Worm (Caenorhabditis elegans) whole organism, L1 larva: ENCODE data around the gene K08B12.1.

Source experiments
- C34B4.2 ChIP-seq: sonication (generic microtip); optimal IDR thresholded peaks from 2 replicates; lab custom pipeline; 2017; ENCODE audit warnings: mild to moderate bottlenecking, missing genetic modification characterization, missing compliant biosample characterization
- Y116A8C.19 ChIP-seq: sonication (generic microtip); optimal IDR thresholded peaks from 2 replicates; lab custom pipeline; 2016; ENCODE audit warnings: missing compliant biosample characterization, missing genetic modification characterization, borderline replicate concordance
- aly-2 ChIP-seq: fragments of 150-350 bp; optimal IDR thresholded peaks from 2 replicates; lab custom pipeline; 2014; ENCODE audit warnings: missing biosample characterization, missing genetic modification characterization
- ceh-63 ChIP-seq: fragments of 200-800 bp; sonication (Bioruptor generic); optimal IDR thresholded peaks from 2 replicates; lab custom pipeline; 2018; ENCODE audit warnings: mild to moderate bottlenecking, missing genetic modification characterization, missing compliant biosample characterization
- ceh-82 ChIP-seq, 3 experiments: fragments of 150-350 bp in 1 of 3; sonication (generic microtip) in 2 of 3; optimal IDR thresholded peaks; 2 replicates each; lab custom pipeline; 2014 to 2017; ENCODE audit warnings: missing biosample characterization in 3 of 3, missing genetic modification characterization in 3 of 3
- ceh-90 ChIP-seq: sonication (generic microtip); optimal IDR thresholded peaks from 2 replicates; lab custom pipeline; 2016; ENCODE audit warnings: missing genetic modification characterization, missing compliant biosample characterization
- ces-1 ChIP-seq: fragments of 150-350 bp; optimal IDR thresholded peaks from 2 replicates; lab custom pipeline; 2014; ENCODE audit warnings: missing biosample characterization, missing genetic modification reagents, missing genetic modification characterization
- efl-1 ChIP-seq, 4 experiments: fragments of 150-350 bp; optimal IDR thresholded peaks in 3 of 4; peaks in 1 of 4; 1 replicate in 1 of 4; 2 replicates in 3 of 4; lab custom pipeline; 2014; ENCODE audit warnings: missing biosample characterization in 2 of 4, missing genetic modification characterization in 2 of 4, missing genetic modification reagents in 2 of 4
- egl-13 ChIP-seq: sonication (generic microtip); optimal IDR thresholded peaks from 2 replicates; lab custom pipeline; 2016; ENCODE audit warnings: missing genotype, missing genetic modification reagents, missing genetic modification characterization, missing compliant biosample characterization
- elt-3 ChIP-seq, 6 experiments: fragments of 150-350 bp in 1 of 6; sonication (generic microtip); optimal IDR thresholded peaks; 2 replicates each; lab custom pipeline; 2017 to 2018; ENCODE audit warnings: missing biosample characterization in 6 of 6, missing genetic modification characterization in 6 of 6, inconsistent platforms in 1 of 6
- ets-5 ChIP-seq: fragments of 200-800 bp; sonication (Bioruptor generic); IDR thresholded peaks from 2 replicates; pipeline ENCODE4 v1.3.6; 2022; ENCODE audit warnings: missing genetic modification characterization, missing compliant biosample characterization
- fkh-10 ChIP-seq: sonication (generic microtip); optimal IDR thresholded peaks from 2 replicates; lab custom pipeline; 2017; ENCODE audit warnings: missing biosample characterization, missing genetic modification reagents, missing genetic modification characterization
- fkh-4 ChIP-seq: sonication (generic microtip); optimal IDR thresholded peaks from 2 replicates; lab custom pipeline; 2016; ENCODE audit warnings: missing compliant biosample characterization, missing genetic modification characterization, borderline replicate concordance
- fkh-8 ChIP-seq: sonication (generic microtip); optimal IDR thresholded peaks from 2 replicates; lab custom pipeline; 2016; ENCODE audit warnings: mild to moderate bottlenecking, missing genetic modification characterization, missing compliant biosample characterization
- grh-1 ChIP-seq: fragments of 200-800 bp; sonication (Bioruptor generic); IDR thresholded peaks from 2 replicates; pipeline ENCODE4 v1.3.6; 2022; ENCODE audit warnings: missing genetic modification reagents, missing genetic modification characterization, missing compliant biosample characterization
- hlh-17 ChIP-seq: fragments of 200-800 bp; sonication (Bioruptor generic); optimal IDR thresholded peaks from 2 replicates; lab custom pipeline; 2018; ENCODE audit warnings: missing genetic modification characterization, mild to moderate bottlenecking, missing compliant biosample characterization, moderate library complexity, borderline replicate concordance
- hlh-4 ChIP-seq: sonication (generic microtip); optimal IDR thresholded peaks from 2 replicates; lab custom pipeline; 2016; ENCODE audit warnings: mild to moderate bottlenecking, missing genetic modification characterization, missing compliant biosample characterization
- hpl-2 ChIP-seq: fragments of 150-350 bp; optimal IDR thresholded peaks from 2 replicates; lab custom pipeline; 2014; ENCODE audit warnings: missing biosample characterization, missing genetic modification reagents, missing genetic modification characterization
- isw-1 ChIP-seq: fragments of 200-800 bp; sonication (Bioruptor generic); IDR thresholded peaks from 2 replicates; pipeline ENCODE4 v1.3.6; 2022; ENCODE audit warnings: missing genetic modification characterization, missing compliant biosample characterization
- jun-1 ChIP-seq: fragments of 150-350 bp; optimal IDR thresholded peaks from 2 replicates; lab custom pipeline; 2014; ENCODE audit warnings: missing biosample characterization, missing genetic modification reagents, missing genetic modification characterization
- lin-13 ChIP-seq: fragments of 150-350 bp; optimal IDR thresholded peaks from 2 replicates; lab custom pipeline; 2014; ENCODE audit warnings: missing biosample characterization, missing genetic modification reagents, missing genetic modification characterization
- lin-14 ChIP-seq: fragments of 200-800 bp; sonication (Bioruptor generic); optimal IDR thresholded peaks from 2 replicates; lab custom pipeline; 2018; ENCODE audit warnings: mild to moderate bottlenecking, missing genetic modification characterization, moderate library complexity, missing compliant biosample characterization
- lin-15B ChIP-seq: fragments of 150-350 bp; sonication (generic microtip); optimal IDR thresholded peaks from 3 replicates; lab custom pipeline; 2014; ENCODE audit warnings: missing biosample characterization, missing genetic modification characterization
- lin-39 ChIP-seq: fragments of 150-350 bp; optimal IDR thresholded peaks from 2 replicates; lab custom pipeline; 2014; ENCODE audit warnings: missing biosample characterization, missing genetic modification reagents, missing genetic modification characterization
- lir-3 ChIP-seq: sonication (generic microtip); optimal IDR thresholded peaks from 2 replicates; lab custom pipeline; 2016; ENCODE audit warnings: mild to moderate bottlenecking, missing genetic modification characterization, moderate library complexity, missing compliant biosample characterization; ENCODE audit not compliant: poor library complexity
- mab-9 ChIP-seq: fragments of 200-800 bp; sonication (Bioruptor generic); IDR thresholded peaks from 2 replicates; pipeline ENCODE4 v1.3.6; 2022; ENCODE audit warnings: missing genetic modification reagents, missing genetic modification characterization, missing compliant biosample characterization
- mef-2 ChIP-seq: fragments of 150-350 bp; optimal IDR thresholded peaks from 2 replicates; lab custom pipeline; 2014; ENCODE audit warnings: missing biosample characterization, missing genetic modification characterization
- nhr-11 ChIP-seq: fragments of 150-350 bp; optimal IDR thresholded peaks from 2 replicates; lab custom pipeline; 2014; ENCODE audit warnings: missing biosample characterization, missing genetic modification characterization
- nhr-12 ChIP-seq: sonication (generic microtip); optimal IDR thresholded peaks from 2 replicates; lab custom pipeline; 2017; ENCODE audit warnings: missing biosample characterization, missing genetic modification characterization
- nhr-20 ChIP-seq: sonication (generic microtip); optimal IDR thresholded peaks from 2 replicates; lab custom pipeline; 2016; ENCODE audit warnings: mild to moderate bottlenecking, missing genetic modification characterization, missing compliant biosample characterization
- nhr-47 ChIP-seq: sonication (generic microtip); optimal IDR thresholded peaks from 2 replicates; lab custom pipeline; 2016; ENCODE audit warnings: mild to moderate bottlenecking, missing genetic modification characterization, moderate library complexity, missing compliant biosample characterization
- nhr-85 ChIP-seq: sonication (generic microtip); peaks from one replicate; lab custom pipeline; 2016; ENCODE audit warnings: missing genetic modification characterization, inconsistent platforms, missing compliant biosample characterization
- nhr-90 ChIP-seq: sonication (generic microtip); optimal IDR thresholded peaks from 2 replicates; lab custom pipeline; 2016; ENCODE audit warnings: mild to moderate bottlenecking, missing genetic modification characterization, missing compliant biosample characterization; ENCODE audit not compliant: poor library complexity
- pag-3 ChIP-seq: sonication (generic microtip); optimal IDR thresholded peaks from 2 replicates; lab custom pipeline; 2017; ENCODE audit warnings: missing genetic modification characterization, mild to moderate bottlenecking, missing compliant biosample characterization, antibody characterized with exemption, borderline replicate concordance; ENCODE audit not compliant: insufficient read depth
- pax-3 ChIP-seq: fragments of 200-800 bp; sonication (Bioruptor generic); optimal IDR thresholded peaks from 2 replicates; lab custom pipeline; 2018; ENCODE audit warnings: mild to moderate bottlenecking, missing genetic modification characterization, moderate library complexity, missing compliant biosample characterization
- rnt-1 ChIP-seq: sonication (generic microtip); optimal IDR thresholded peaks from 2 replicates; lab custom pipeline; 2016; ENCODE audit warnings: mild to moderate bottlenecking, missing genetic modification characterization, moderate library complexity, missing compliant biosample characterization
- snu-23 ChIP-seq: sonication (generic microtip); optimal IDR thresholded peaks from 2 replicates; lab custom pipeline; 2016; ENCODE audit warnings: missing genetic modification characterization, missing compliant biosample characterization
- sox-4 ChIP-seq: sonication (generic microtip); optimal IDR thresholded peaks from 2 replicates; lab custom pipeline; 2016; ENCODE audit warnings: missing genetic modification characterization, missing compliant biosample characterization
- sptf-1 ChIP-seq: fragments of 150-350 bp; optimal IDR thresholded peaks from 2 replicates; lab custom pipeline; 2014; ENCODE audit warnings: missing biosample characterization, missing genetic modification characterization
- sup-37 ChIP-seq: fragments of 200-800 bp; sonication (Bioruptor generic); optimal IDR thresholded peaks from 2 replicates; lab custom pipeline; 2018; ENCODE audit warnings: mild to moderate bottlenecking, missing genetic modification characterization, missing compliant biosample characterization
- swsn-7 ChIP-seq: sonication (generic microtip); optimal IDR thresholded peaks from 2 replicates; lab custom pipeline; 2016; ENCODE audit warnings: missing genetic modification characterization, missing compliant biosample characterization
- unc-130 ChIP-seq: fragments of 150-350 bp; optimal IDR thresholded peaks from 2 replicates; lab custom pipeline; 2017; ENCODE audit warnings: missing biosample characterization, missing genetic modification characterization, inconsistent platforms
- unc-30 ChIP-seq: sonication (generic microtip); optimal IDR thresholded peaks from 2 replicates; lab custom pipeline; 2017; ENCODE audit warnings: missing biosample characterization, missing genetic modification characterization
- unc-62 ChIP-seq: fragments of 150-350 bp; optimal IDR thresholded peaks from 2 replicates; lab custom pipeline; 2014; ENCODE audit warnings: missing biosample characterization, missing genetic modification reagents, missing genetic modification characterization
- unc-86 ChIP-seq: sonication (generic microtip); optimal IDR thresholded peaks from 2 replicates; lab custom pipeline; 2016; ENCODE audit warnings: missing genetic modification characterization, missing compliant biosample characterization
- unc-98 ChIP-seq: fragments of 200-800 bp; sonication (Bioruptor generic); IDR thresholded peaks from 2 replicates; pipeline ENCODE4 v1.3.6; 2022; ENCODE audit warnings: missing genetic modification characterization, missing compliant biosample characterization
- vab-15 ChIP-seq: sonication (generic microtip); optimal IDR thresholded peaks from 2 replicates; lab custom pipeline; 2017; ENCODE audit warnings: missing genotype, mild to moderate bottlenecking, missing genetic modification characterization, missing compliant biosample characterization
- zag-1 ChIP-seq: fragments of 150-350 bp; optimal IDR thresholded peaks from 2 replicates; lab custom pipeline; 2014; ENCODE audit warnings: missing biosample characterization, missing genetic modification characterization
- zip-4 ChIP-seq: fragments of 200-800 bp; sonication (Bioruptor generic); optimal IDR thresholded peaks from 2 replicates; lab custom pipeline; 2018; ENCODE audit warnings: mild to moderate bottlenecking, missing genetic modification characterization, moderate library complexity, missing compliant biosample characterization
- ztf-11 ChIP-seq, 2 experiments: sonication (generic microtip); optimal IDR thresholded peaks; 2 replicates each; lab custom pipeline; 2016 to 2017; ENCODE audit warnings: missing genetic modification characterization in 2 of 2, missing biosample characterization in 1 of 2, missing compliant biosample characterization in 1 of 2
- ztf-4 ChIP-seq: fragments of 150-350 bp; optimal IDR thresholded peaks from 2 replicates; lab custom pipeline; 2014; ENCODE audit warnings: missing biosample characterization, missing genetic modification characterization

K08B12.1 gene

ce11 chrV:6246454-6246981 lies 12.6 kb upstream of the K08B12.1 start, which contains the start of gene dmd-7 (continued):
- TF ChIP-seq mab-9 (GFP tag; lab: Robert Waterston, UW) (0 out of 2 replicates have a peak, but pooled peaks have one; percentile 40), nhr-47 (tag; lab: Kevin White, UChicago) (peak; percentile 91), ets-5 (GFP tag; lab: Robert Waterston, UW) (no peak), sptf-1 (no peak), grh-1 (GFP tag; lab: Robert Waterston, UW) (peak; percentile 91), fkh-8 (tag; lab: Kevin White, UChicago) (no peak), zip-4 (GFP tag; lab: Kevin White, UChicago) (peak; percentile 4), C34B4.2 (tag; lab: Kevin White, UChicago) (no peak), unc-30 (tag; lab: Kevin White, UChicago) (no peak), unc-98 (GFP tag; lab: Robert Waterston, UW) (no peak), fkh-4 (tag; lab: Kevin White, UChicago) (no peak), mef-2 (tag; lab: Kevin White, UChicago) (no peak), unc-86 (tag; lab: Kevin White, UChicago) (peak; percentile 83), aly-2 (no peak), nhr-11 (tag; lab: Kevin White, UChicago) (peak; percentile 78), sup-37 (GFP tag; lab: Kevin White, UChicago) (no peak), egl-13 (peak; percentile 53), sox-4 (tag; lab: Kevin White, UChicago) (peak; percentile 90), nhr-85 (peak; percentile 100), swsn-7 (tag; lab: Kevin White, UChicago) (peak; percentile 86), nhr-20 (tag; lab: Kevin White, UChicago) (peak; percentile 99), ztf-4 (peak; percentile 86), ztf-11 (tag; optimal IDR thresholded peaks at IDR 0.05; lab: Kevin White, UChicago) (peak in 1 of 2 experiments; percentile 48), hlh-4 (tag; lab: Kevin White, UChicago) (no peak), lin-14 (GFP tag; lab: Kevin White, UChicago) (peak; percentile 99), lin-39 (peak; percentile 3), jun-1 (tag; lab: Kevin White, UChicago) (peak; percentile 93), zag-1 (tag; lab: Kevin White, UChicago) (no peak), ceh-63 (GFP tag; lab: Kevin White, UChicago) (no peak), unc-130 (tag; lab: Kevin White, UChicago) (peak; percentile 85), isw-1 (GFP tag; lab: Robert Waterston, UW) (peak; percentile 61), nhr-90 (tag; lab: Kevin White, UChicago) (peak; percentile 91), unc-62 (GFP tag; lab: Kevin White, UChicago) (no peak), lin-15B (tag; lab: Kevin White, UChicago) (no peak), lin-13 (GFP tag; lab: Kevin White, UChicago) (peak; percentile 54), vab-15 (tag; lab: Kevin White, UChicago) (no peak), nhr-12 (tag; lab: Kevin White, UChicago) (no peak), pax-3 (tag; lab: Kevin White, UChicago) (no peak), efl-1 (optimal IDR thresholded peaks at IDR 0.05; lab: Kevin White, UChicago) (peak; percentile 62 to 66), efl-1 (GFP tag; optimal IDR thresholded peaks at IDR 0.05 in 1 of 2; lab: Kevin White, UChicago) (peak; percentile 36 to 95), Y116A8C.19 (tag; lab: Kevin White, UChicago) (no peak), fkh-10 (peak; percentile 32), ceh-90 (tag; lab: Kevin White, UChicago) (no peak), ces-1 (GFP tag; lab: Kevin White, UChicago) (no peak), elt-3 (tag; optimal IDR thresholded peaks at IDR 0.05; lab: Kevin White, UChicago) (peak; percentile 64 to 96 (median 90)), lir-3 (tag; lab: Kevin White, UChicago) (peak; percentile 6), hlh-17 (GFP tag; lab: Kevin White, UChicago) (no peak), rnt-1 (tag; lab: Kevin White, UChicago) (peak; percentile 84), ceh-82 (tag; optimal IDR thresholded peaks at IDR 0.05; lab: Kevin White, UChicago) (peak; percentile 88 to 93 (median 93)), hpl-2 (GFP tag; lab: Kevin White, UChicago) (peak; percentile 18), pag-3 (no peak), snu-23 (GFP tag; lab: Kevin White, UChicago) (peak; percentile 95)
